Fruit fly (Drosophila melanogaster): ENCODE measurements around the gene CtsL4.
A peak's percentile ranks its signal among the peaks of the same experiment; 100 is the strongest.

The CtsL4 gene

dm6 chr2L:10375464-10376236, 19.3 kb upstream of the CtsL4 start, which contains the start of the genes CG33303 and dpr19 (continued):
- TF ChIP-seq CG12942 (GFP tag; optimal IDR thresholded peaks at IDR 0.05) (peak; percentile 38), salm (tag; optimal IDR thresholded peaks at IDR 0.05) (peak; percentile 79), nmo (GFP tag; optimal IDR thresholded peaks at IDR 0.05) (peak; percentile 88), CG8089 (GFP tag; optimal IDR thresholded peaks at IDR 0.05) (no peak), tap (tag; optimal IDR thresholded peaks at IDR 0.05) (peak; percentile 76), CG16813 (GFP tag; IDR thresholded peaks at IDR 0.05; ENCODE audit: partially characterized antibody) (no peak), dm (GFP tag; optimal IDR thresholded peaks at IDR 0.05) (no peak), CG17802 (tag; optimal IDR thresholded peaks at IDR 0.05) (peak; percentile 18), Neu2 (GFP tag; optimal IDR thresholded peaks at IDR 0.05; ENCODE audit: borderline replicate concordance) (no peak), CG12104 (GFP tag; optimal IDR thresholded peaks at IDR 0.05) (peak; percentile 49), CG34224 (GFP tag; IDR thresholded peaks at IDR 0.05; ENCODE audit: partially characterized antibody) (no peak), CG7745 (tag; optimal IDR thresholded peaks at IDR 0.05) (peak; percentile 3), D19B (GFP tag; optimal IDR thresholded peaks at IDR 0.05) (peak; percentile 21), Gsc (GFP tag; IDR thresholded peaks at IDR 0.05) (no peak), zfh1 (GFP tag; IDR thresholded peaks at IDR 0.05) (0 out of 3 replicates have a peak, but pooled peaks have one; percentile 31), CG2889 (GFP tag; IDR thresholded peaks at IDR 0.05) (no peak), CG43689 (GFP tag; IDR thresholded peaks at IDR 0.05) (no peak), D19A (tag; optimal IDR thresholded peaks at IDR 0.05) (peak; percentile 83), Drgx (GFP tag; IDR thresholded peaks at IDR 0.05) (peak; percentile 41; the same call in 1 of the 2 replicates), CG2120 (GFP tag; optimal IDR thresholded peaks at IDR 0.05) (peak; percentile 27), CG10147 (GFP tag; optimal IDR thresholded peaks at IDR 0.05) (peak; percentile 72), Hmr (GFP tag; optimal IDR thresholded peaks at IDR 0.05) (peak; percentile 85), croc (GFP tag; conservative IDR thresholded peaks at IDR 0.05) (peak; percentile 41; the same call in 2 of the 3 replicates), sr (GFP tag; IDR thresholded peaks at IDR 0.05) (no peak), pnt (GFP tag; optimal IDR thresholded peaks at IDR 0.05) (no peak), run (tag; optimal IDR thresholded peaks at IDR 0.05) (peak; percentile 72), CG13894 (tag; optimal IDR thresholded peaks at IDR 0.05) (peak; percentile 72), CG10366 (GFP tag; IDR thresholded peaks at IDR 0.05) (peak; percentile 34; the same call in 1 of the 2 replicates), CG34422 (GFP tag; IDR thresholded peaks at IDR 0.05) (peak; percentile 87; the same call in 2 of the 3 replicates), CG6683 (GFP tag; optimal IDR thresholded peaks at IDR 0.05) (peak; percentile 68), sna (GFP tag; IDR thresholded peaks at IDR 0.05; ENCODE audit: partially characterized antibody) (no peak), vfl (GFP tag; optimal IDR thresholded peaks at IDR 0.05) (no peak), slou (GFP tag; optimal IDR thresholded peaks at IDR 0.05) (peak; percentile 20), CG31224 (GFP tag; IDR thresholded peaks at IDR 0.05) (peak; percentile 41; the same call in 1 of the 2 replicates), CG3995 (GFP tag; optimal IDR thresholded peaks at IDR 0.05) (peak; percentile 48), NC2α (GFP tag; optimal IDR thresholded peaks at IDR 0.05) (no peak), pum (GFP tag; optimal IDR thresholded peaks at IDR 0.05) (no peak), HLH3B (GFP tag; IDR thresholded peaks at IDR 0.05) (peak; percentile 38; the same call in 1 of the 2 replicates), chif (GFP tag; optimal IDR thresholded peaks at IDR 0.05) (no peak), Rx (GFP tag; IDR thresholded peaks at IDR 0.05) (no peak), CG13624 (GFP tag; optimal IDR thresholded peaks at IDR 0.05) (no peak), kah (GFP tag; optimal IDR thresholded peaks at IDR 0.05) (peak; percentile 69), sens (GFP tag) (no peak), CG4282 (GFP tag; optimal IDR thresholded peaks at IDR 0.05) (no peak), Myb (GFP tag; optimal IDR thresholded peaks at IDR 0.05) (no peak), CG1603 (tag; optimal IDR thresholded peaks at IDR 0.05) (peak; percentile 16), CG7963 (GFP tag; IDR thresholded peaks at IDR 0.05; ENCODE audit: partially characterized antibody) (no peak), ranshi (GFP tag; IDR thresholded peaks at IDR 0.05) (0 out of 2 replicates have a peak, but pooled peaks have one; percentile 33), Dip3 (GFP tag; optimal IDR thresholded peaks at IDR 0.05) (no peak)
